Worm (Caenorhabditis elegans) whole organism, L3 larva: ENCODE measurements around the gene dmsr-5.

Source experiments
- aly-2 ChIP-seq: fragments of 150-350 bp; optimal IDR thresholded peaks from 2 replicates; lab custom pipeline; 2014; ENCODE audit warnings: missing biosample characterization, missing genetic modification characterization
- ceh-16 ChIP-seq: sonication (generic microtip); optimal IDR thresholded peaks from 2 replicates; lab custom pipeline; 2017; ENCODE audit warnings: missing biosample characterization, missing genetic modification characterization
- ceh-82 ChIP-seq: fragments of 150-350 bp; optimal IDR thresholded peaks from 2 replicates; lab custom pipeline; 2014; ENCODE audit warnings: missing biosample characterization, missing genetic modification characterization
- egl-27 ChIP-seq: sonication (generic microtip); optimal IDR thresholded peaks from 4 replicates; lab custom pipeline; 2017; ENCODE audit warnings: missing biosample characterization, missing genetic modification reagents, missing genetic modification characterization
- nhr-237 ChIP-seq: fragments of 150-350 bp; optimal IDR thresholded peaks from 2 replicates; lab custom pipeline; 2014; ENCODE audit warnings: missing biosample characterization, missing genetic modification characterization
- nhr-25 ChIP-seq: sonication (generic microtip); optimal IDR thresholded peaks from 2 replicates; lab custom pipeline; 2017; ENCODE audit warnings: missing biosample characterization, missing genetic modification characterization
- nhr-76 ChIP-seq: fragments of 150-350 bp; sonication (generic microtip); optimal IDR thresholded peaks from 5 replicates; lab custom pipeline; 2014; ENCODE audit warnings: missing biosample characterization, missing genetic modification characterization
- nhr-77 ChIP-seq: fragments of 150-350 bp; optimal IDR thresholded peaks from 2 replicates; lab custom pipeline; 2014; ENCODE audit warnings: missing biosample characterization, missing genetic modification characterization
- pha-4 ChIP-seq: fragments of 150-350 bp; optimal IDR thresholded peaks from 2 replicates; lab custom pipeline; 2014; ENCODE audit warnings: missing biosample characterization, missing genetic modification reagents, missing genetic modification characterization
- unc-39 ChIP-seq: sonication (generic microtip); optimal IDR thresholded peaks from 4 replicates; lab custom pipeline; 2017; ENCODE audit warnings: missing biosample characterization, missing genetic modification characterization
- unc-62 ChIP-seq: fragments of 150-350 bp; sonication (generic microtip); optimal IDR thresholded peaks from 4 replicates; lab custom pipeline; 2014; ENCODE audit warnings: missing biosample characterization, missing genetic modification reagents, missing genetic modification characterization

- TF ChIP-seq egl-27 (tag; lab: Kevin White, UChicago) (no peak), unc-39 (tag; lab: Kevin White, UChicago) (no peak), nhr-77 (tag; lab: Kevin White, UChicago) (no peak), aly-2 (tag; lab: Kevin White, UChicago) (no peak), pha-4 (no peak), ceh-82 (tag; lab: Kevin White, UChicago) (no peak), nhr-76 (tag; lab: Kevin White, UChicago) (no peak), ceh-16 (tag; lab: Kevin White, UChicago) (no peak), unc-62 (no peak), nhr-237 (tag; lab: Kevin White, UChicago) (no peak), nhr-25 (tag; lab: Kevin White, UChicago) (no peak)
These were observed 37.3 kb downstream of the dmsr-5 start for ce11 chrIII:10957710-10958109.
